Fruit fly (Drosophila melanogaster): Measurements from ENCODE around the gene Taf12L.

Gene Taf12L

dm6 chr2L:4701385-4701784, at the start of gene Taf12L:
Gene Taf12L, minus strand, starts transcription at chr2L:4701485.
- no peak for TF ChIP-seq noc (tag; optimal IDR thresholded peaks at IDR 0.05)

- no peak for TF ChIP-seq noc (tag; optimal IDR thresholded peaks at IDR 0.05)
These were observed 33.1 kb upstream of the Taf12L start, which contains the start of gene CG15631 for dm6 chr2L:4734358-4734757. Gene CG15631, minus strand, starts transcription at chr2L:4734458.

- TF ChIP-seq noc (tag; optimal IDR thresholded peaks at IDR 0.05), result no peak
These were observed 24.7 kb upstream of the Taf12L start for dm6 chr2L:4726021-4726420.

DNA sequence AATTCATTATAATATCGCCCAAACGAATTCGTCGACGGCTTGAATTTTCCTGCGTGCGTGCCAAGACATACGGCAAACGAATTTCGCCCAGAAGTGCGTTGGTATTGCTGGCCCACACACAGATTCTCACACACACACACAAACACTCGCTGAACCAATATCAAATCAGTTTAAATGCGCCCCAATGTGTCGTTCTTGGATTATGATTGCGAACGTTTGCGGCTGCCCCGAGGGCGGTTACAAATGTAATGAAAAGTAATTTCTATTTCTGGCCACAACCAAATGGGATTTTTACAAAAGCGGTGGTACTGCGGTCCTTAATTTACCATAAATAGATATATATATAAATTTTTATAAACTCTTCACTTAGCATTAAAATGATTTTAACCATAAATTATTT, 2.4 kb downstream of the Taf12L start:
- TF ChIP-seq noc (tag; optimal IDR thresholded peaks at IDR 0.05), result no peak

DNA sequence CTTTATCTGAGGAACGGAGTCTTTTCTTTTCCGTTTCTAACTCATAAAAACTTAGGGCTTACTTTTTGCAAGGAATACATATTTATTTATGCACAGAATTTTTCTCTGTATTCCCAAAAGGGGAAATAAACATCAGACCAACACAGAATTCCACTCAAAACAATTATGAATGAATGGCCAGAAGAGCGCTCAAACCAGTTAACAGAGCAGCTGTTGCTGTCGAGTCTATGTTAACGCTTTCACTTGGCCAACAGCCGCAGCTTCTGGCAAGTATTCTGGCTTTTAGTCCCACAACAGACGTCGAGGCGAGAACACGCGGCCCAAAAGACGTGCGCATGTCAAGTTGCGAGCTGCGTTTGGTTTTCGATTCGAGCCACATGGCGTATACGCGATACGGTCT, 6.9 kb downstream of the Taf12L start, which contains the start of gene dcma:
Gene dcma (plus strand): TSS at position 301 of the 400 bp plus-strand sequence.
- TF ChIP-seq noc (tag; optimal IDR thresholded peaks at IDR 0.05), result no peak

dm6 chr2L:4690602-4691001, 10.7 kb downstream of the Taf12L start, which contains the start of gene CG3251:
Gene CG3251, minus strand, starts transcription at chr2L:4690702.
- TF ChIP-seq noc (tag; optimal IDR thresholded peaks at IDR 0.05), result no peak

- TF ChIP-seq noc (tag; optimal IDR thresholded peaks at IDR 0.05), result no peak
These were observed 14.1 kb downstream of the Taf12L start, which contains the start of gene Elba3 for dm6 chr2L:4687211-4687610. Gene Elba3, plus strand, starts transcription at chr2L:4687511.

dm6 chr2L:4684361-4684760, 16.9 kb downstream of the Taf12L start, which contains the start of gene Elba1:
Gene Elba1, minus strand, starts transcription at chr2L:4684461.
- no peak for TF ChIP-seq noc (tag; optimal IDR thresholded peaks at IDR 0.05)

- no peak for TF ChIP-seq noc (tag; optimal IDR thresholded peaks at IDR 0.05)
These were observed 18.9 kb downstream of the Taf12L start, which contains the start of gene CG11929 for dm6 chr2L:4682377-4682776. Gene CG11929, plus strand, starts transcription at chr2L:4682677.

DNA sequence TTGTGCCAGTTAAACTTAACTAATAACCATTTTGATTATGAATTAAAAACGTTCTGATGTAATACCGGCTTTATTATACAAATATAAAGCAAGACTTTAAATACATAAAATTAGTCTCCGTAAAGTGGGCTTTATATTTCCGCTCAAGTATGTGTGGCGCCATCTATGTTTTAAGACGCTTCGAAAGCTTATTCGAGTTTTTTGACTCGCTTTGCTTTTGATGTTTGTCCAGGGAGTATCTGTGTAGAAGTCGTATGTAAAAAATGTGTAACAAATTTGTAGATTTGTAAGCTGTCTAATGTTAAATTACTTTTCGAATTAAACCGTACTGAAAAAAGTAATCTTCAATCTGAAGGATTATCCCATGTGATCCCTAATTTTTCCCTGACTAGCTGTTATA, 40.4 kb downstream of the Taf12L start:
- TF ChIP-seq noc (tag; optimal IDR thresholded peaks at IDR 0.05), result no peak
